Worm (Caenorhabditis elegans): Measurements from ENCODE around the gene ZC190.6.
A peak's percentile ranks its signal among the peaks of the same experiment; 100 is the strongest.

The ZC190.6 gene

DNA sequence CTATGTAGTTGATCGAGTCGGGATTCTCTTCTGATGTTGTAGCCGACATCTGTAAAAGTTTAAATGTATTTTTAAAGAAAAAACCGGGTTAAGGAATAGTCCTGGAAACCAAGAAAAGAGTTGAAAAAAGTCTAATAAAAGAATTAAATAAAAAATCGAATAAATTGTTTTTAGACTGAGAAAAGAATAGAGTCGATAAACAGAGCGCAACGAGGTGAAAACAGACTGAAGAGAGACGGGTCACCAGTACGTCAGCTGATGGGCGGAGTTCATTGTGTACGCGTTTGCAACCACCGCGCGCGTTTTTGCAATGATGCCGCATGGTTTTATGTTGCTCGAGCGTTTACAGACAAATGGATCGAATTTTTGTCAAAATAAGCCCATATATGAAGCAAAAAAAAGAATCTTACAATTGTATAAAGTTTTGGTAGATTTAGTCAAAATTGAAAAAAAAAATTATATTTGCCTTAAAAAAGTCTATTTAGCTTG is 45.8 kb downstream of the ZC190.6 start, which contains the start of gene atg-18 (continued):
- TF ChIP-seq T23F11.4 (GFP tag; optimal IDR thresholded peaks at IDR 0.05) (no peak), unc-55 (GFP tag; optimal IDR thresholded peaks at IDR 0.05) (no peak), ceh-48 (tag; optimal IDR thresholded peaks at IDR 0.05) (no peak), gmeb-2 (tag; optimal IDR thresholded peaks at IDR 0.05) (peak; percentile 43), hlh-6 (tag; optimal IDR thresholded peaks at IDR 0.05) (peak; percentile 37), pha-4 (tag; optimal IDR thresholded peaks at IDR 0.05) (no peak), pat-9 (tag; optimal IDR thresholded peaks at IDR 0.05) (peak; percentile 21), sdc-2 (tag; optimal IDR thresholded peaks at IDR 0.05) (peak; percentile 21), ceh-18 (tag; optimal IDR thresholded peaks at IDR 0.05) (peak; percentile 38), pros-1 (tag; optimal IDR thresholded peaks at IDR 0.05) (no peak), ceh-14 (tag; optimal IDR thresholded peaks at IDR 0.05) (peak; percentile 51), C38D4.7 (GFP tag; optimal IDR thresholded peaks at IDR 0.05) (peak; percentile 39), sox-4 (tag; optimal IDR thresholded peaks at IDR 0.05) (peak; percentile 70), ztf-16 (tag; optimal IDR thresholded peaks at IDR 0.05) (peak; percentile 43), fkh-6 (tag; optimal IDR thresholded peaks at IDR 0.05) (peak; percentile 17), odd-2 (tag; optimal IDR thresholded peaks at IDR 0.05) (peak; percentile 20), ceh-6 (GFP tag; optimal IDR thresholded peaks at IDR 0.05) (no peak), elt-4 (tag; optimal IDR thresholded peaks at IDR 0.05) (no peak), ceh-22 (tag; optimal IDR thresholded peaks at IDR 0.05) (no peak), ets-4 (tag; optimal IDR thresholded peaks at IDR 0.05) (peak; percentile 25), ahr-1 (tag; optimal IDR thresholded peaks at IDR 0.05) (no peak), ama-1 (optimal IDR thresholded peaks at IDR 0.05) (no peak), dve-1 (tag; optimal IDR thresholded peaks at IDR 0.05) (no peak), ceh-2 (tag; optimal IDR thresholded peaks at IDR 0.05) (peak; percentile 68), sox-2 (GFP tag; IDR thresholded peaks at IDR 0.05) (no peak), pax-1 (tag; optimal IDR thresholded peaks at IDR 0.05) (no peak), nfya-1 (tag; optimal IDR thresholded peaks at IDR 0.05) (peak; percentile 68), ceh-34 (tag; optimal IDR thresholded peaks at IDR 0.05) (peak; percentile 86), rnt-1 (tag; optimal IDR thresholded peaks at IDR 0.05) (peak; percentile 41)

DNA sequence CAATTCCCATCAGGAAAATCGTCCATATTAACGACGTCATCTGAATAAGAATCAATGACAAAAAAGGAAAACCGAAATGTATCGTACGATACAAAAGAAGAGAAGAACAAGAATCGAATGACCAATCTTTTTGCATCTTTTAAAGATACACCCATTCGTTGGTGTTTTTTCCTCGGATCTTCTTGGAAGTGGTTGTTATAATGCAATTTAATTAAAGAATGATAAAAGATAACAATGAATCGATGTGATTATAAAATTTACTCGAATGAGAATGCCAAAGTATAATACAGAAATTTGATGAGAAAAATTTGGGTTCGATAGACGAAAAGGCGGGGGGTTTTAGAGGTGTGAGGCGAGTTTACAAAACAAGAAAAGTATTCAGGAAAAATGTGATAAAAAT is 48.1 kb downstream of the ZC190.6 start, which contains the start of gene F41E6.12:
F41E6.12 (minus strand) TSS at position 101 of the 400 bp plus-strand sequence.
- TF ChIP-seq unc-86 (tag; optimal IDR thresholded peaks at IDR 0.05): no peak
- TF ChIP-seq ceh-34 (tag; optimal IDR thresholded peaks at IDR 0.05): no peak
- TF ChIP-seq K09A11.1 (tag; optimal IDR thresholded peaks at IDR 0.05; ENCODE audit: insufficient read depth): no peak
- no peak for TF ChIP-seq unc-55 (GFP tag; optimal IDR thresholded peaks at IDR 0.05)
- no peak for TF ChIP-seq ceh-19 (GFP tag; optimal IDR thresholded peaks at IDR 0.05)
- no peak for TF ChIP-seq elt-2 (tag; optimal IDR thresholded peaks at IDR 0.05)
- TF ChIP-seq hlh-15 (tag; optimal IDR thresholded peaks at IDR 0.05): no peak
- no peak for TF ChIP-seq hlh-30 (tag; optimal IDR thresholded peaks at IDR 0.05; ENCODE audit: insufficient read depth)
- no peak for TF ChIP-seq ama-1 (optimal IDR thresholded peaks at IDR 0.05)
- TF ChIP-seq nhr-11 (tag; optimal IDR thresholded peaks at IDR 0.05): no peak
- no peak for TF ChIP-seq pax-1 (tag; optimal IDR thresholded peaks at IDR 0.05)
- no peak for TF ChIP-seq ttx-3 (tag; optimal IDR thresholded peaks at IDR 0.05)
- no peak for TF ChIP-seq ceh-45 (GFP tag; IDR thresholded peaks at IDR 0.05)
- TF ChIP-seq lin-11 (tag; optimal IDR thresholded peaks at IDR 0.05): no peak

DNA sequence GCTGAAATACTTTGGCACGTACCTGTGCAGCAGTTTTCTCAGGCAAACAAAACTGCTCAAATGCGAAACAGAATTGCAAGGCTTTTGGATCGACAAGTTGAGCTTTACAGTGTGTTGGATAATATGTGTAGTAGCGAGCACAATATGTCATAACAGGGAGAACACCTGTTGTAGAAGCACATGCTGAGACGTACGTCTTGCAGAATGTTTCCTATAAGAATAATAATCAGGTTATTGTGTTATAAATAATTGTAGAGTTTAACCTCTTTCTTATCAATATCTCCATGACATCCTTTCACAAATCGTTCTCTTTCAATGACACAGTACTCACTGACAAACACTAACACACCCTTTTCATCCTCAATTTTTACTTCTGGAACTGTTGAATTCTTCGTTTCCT is 49.5 kb downstream of the ZC190.6 start:
- TF ChIP-seq hlh-30 (tag; optimal IDR thresholded peaks at IDR 0.05; ENCODE audit: insufficient read depth) (no peak), F13H6.1 (tag; optimal IDR thresholded peaks at IDR 0.05) (no peak), lin-11 (tag; optimal IDR thresholded peaks at IDR 0.05) (no peak), ztf-16 (tag; optimal IDR thresholded peaks at IDR 0.05) (no peak), nhr-232 (tag; optimal IDR thresholded peaks at IDR 0.05) (no peak), rnt-1 (tag; optimal IDR thresholded peaks at IDR 0.05) (no peak), pax-1 (tag; optimal IDR thresholded peaks at IDR 0.05) (no peak), sdc-2 (tag; optimal IDR thresholded peaks at IDR 0.05) (no peak), ceh-31 (tag; optimal IDR thresholded peaks at IDR 0.05) (no peak), pag-3 (tag; optimal IDR thresholded peaks at IDR 0.05; ENCODE audit: borderline replicate concordance) (no peak), ceh-19 (GFP tag; optimal IDR thresholded peaks at IDR 0.05) (no peak), lim-6 (tag; optimal IDR thresholded peaks at IDR 0.05) (no peak), ceh-14 (tag; optimal IDR thresholded peaks at IDR 0.05) (no peak), dve-1 (tag; optimal IDR thresholded peaks at IDR 0.05) (no peak), ahr-1 (tag; optimal IDR thresholded peaks at IDR 0.05) (no peak), che-1 (tag; optimal IDR thresholded peaks at IDR 0.05) (no peak), ceh-9 (tag; optimal IDR thresholded peaks at IDR 0.05) (no peak)

Measured in whole organism, late embryonic.